Worm (Caenorhabditis elegans) whole organism, L3 larva: Measurements from ENCODE around the gene C17G1.14.

Experiments used
- R02D3.7 ChIP-seq: fragments of 150-350 bp; optimal IDR thresholded peaks from 2 replicates; lab custom pipeline; 2014; ENCODE audit warnings: missing biosample characterization, missing genetic modification characterization
- ZK546.5 ChIP-seq: sonication (generic microtip); optimal IDR thresholded peaks from 2 replicates; lab custom pipeline; 2017; ENCODE audit warnings: missing biosample characterization, missing genetic modification characterization
- ceh-16 ChIP-seq: sonication (generic microtip); optimal IDR thresholded peaks from 2 replicates; lab custom pipeline; 2017; ENCODE audit warnings: missing biosample characterization, missing genetic modification characterization
- ceh-28 ChIP-seq: fragments of 150-350 bp; optimal IDR thresholded peaks from 2 replicates; lab custom pipeline; 2014; ENCODE audit warnings: missing biosample characterization, missing genetic modification reagents, missing genetic modification characterization
- ceh-82 ChIP-seq: fragments of 150-350 bp; optimal IDR thresholded peaks from 2 replicates; lab custom pipeline; 2014; ENCODE audit warnings: missing biosample characterization, missing genetic modification characterization
- ceh-9 ChIP-seq: sonication (generic microtip); optimal IDR thresholded peaks from 2 replicates; lab custom pipeline; 2018; ENCODE audit warnings: missing biosample characterization, missing genetic modification characterization
- daf-12 ChIP-seq: fragments of 150-350 bp; optimal IDR thresholded peaks from 2 replicates; lab custom pipeline; 2014; ENCODE audit warnings: missing biosample characterization, missing genetic modification reagents, missing genetic modification characterization
- egl-27 ChIP-seq: sonication (generic microtip); optimal IDR thresholded peaks from 4 replicates; lab custom pipeline; 2017; ENCODE audit warnings: missing biosample characterization, missing genetic modification reagents, missing genetic modification characterization
- elt-1 ChIP-seq: fragments of 150-350 bp; optimal IDR thresholded peaks from 2 replicates; lab custom pipeline; 2014; ENCODE audit warnings: missing biosample characterization, missing genetic modification characterization
- elt-2 ChIP-seq: sonication (generic microtip); optimal IDR thresholded peaks from 2 replicates; lab custom pipeline; 2016; ENCODE audit warnings: missing genetic modification reagents, mild to moderate bottlenecking, missing genetic modification characterization, missing compliant biosample characterization
- elt-3 ChIP-seq, 3 experiments: fragments of 150-350 bp in 1 of 3; sonication (generic microtip) in 2 of 3; optimal IDR thresholded peaks; 2 replicates in 2 of 3; 4 replicates in 1 of 3; lab custom pipeline; 2014 to 2017; ENCODE audit warnings: missing biosample characterization in 3 of 3, missing genetic modification characterization in 3 of 3
- eor-1 ChIP-seq, 2 experiments: fragments of 150-350 bp; optimal IDR thresholded peaks; 2 replicates each; lab custom pipeline; 2014 to 2018; ENCODE audit warnings: missing biosample characterization in 2 of 2, missing genetic modification characterization in 2 of 2
- fkh-2 ChIP-seq: fragments of 150-350 bp; optimal IDR thresholded peaks from 2 replicates; lab custom pipeline; 2014; ENCODE audit warnings: missing biosample characterization, missing genetic modification reagents, missing genetic modification characterization
- fos-1 ChIP-seq: fragments of 150-350 bp; optimal IDR thresholded peaks from 2 replicates; lab custom pipeline; 2014; ENCODE audit warnings: missing biosample characterization, missing genetic modification characterization
- hmg-11 ChIP-seq: sonication (generic microtip); optimal IDR thresholded peaks from 2 replicates; lab custom pipeline; 2016; ENCODE audit warnings: missing genetic modification characterization, missing compliant biosample characterization
- jun-1 ChIP-seq: fragments of 150-350 bp; optimal IDR thresholded peaks from 2 replicates; lab custom pipeline; 2014; ENCODE audit warnings: missing biosample characterization, missing genetic modification reagents, missing genetic modification characterization
- lin-15B ChIP-seq: fragments of 150-350 bp; optimal IDR thresholded peaks from 2 replicates; lab custom pipeline; 2014; ENCODE audit warnings: missing biosample characterization, missing genetic modification characterization
- lin-39 ChIP-seq: fragments of 150-350 bp; optimal IDR thresholded peaks from 2 replicates; lab custom pipeline; 2018; ENCODE audit warnings: missing biosample characterization, missing genetic modification reagents, missing genetic modification characterization
- lsy-12 ChIP-seq: sonication (generic microtip); optimal IDR thresholded peaks from 2 replicates; lab custom pipeline; 2016; ENCODE audit warnings: mild to moderate bottlenecking, missing genetic modification characterization, missing compliant biosample characterization
- mdl-1 ChIP-seq: fragments of 150-350 bp; optimal IDR thresholded peaks from 2 replicates; lab custom pipeline; 2014; ENCODE audit warnings: missing biosample characterization, missing genetic modification characterization
- mml-1 ChIP-seq: fragments of 150-350 bp; sonication (generic microtip); optimal IDR thresholded peaks from 3 replicates; lab custom pipeline; 2014; ENCODE audit warnings: missing biosample characterization, missing genetic modification characterization
- nfya-1 ChIP-seq: sonication (generic microtip); optimal IDR thresholded peaks from 2 replicates; lab custom pipeline; 2017; ENCODE audit warnings: missing genetic modification characterization, mild to moderate bottlenecking, missing compliant biosample characterization, antibody characterized with exemption, moderate library complexity; ENCODE audit not compliant: insufficient read depth
- nhr-11 ChIP-seq: fragments of 150-350 bp; optimal IDR thresholded peaks from 2 replicates; lab custom pipeline; 2014; ENCODE audit warnings: missing biosample characterization, missing genetic modification characterization
- nhr-12 ChIP-seq: fragments of 150-350 bp; optimal IDR thresholded peaks from 2 replicates; lab custom pipeline; 2014; ENCODE audit warnings: missing biosample characterization, missing genetic modification characterization
- nhr-23 ChIP-seq: fragments of 150-350 bp; optimal IDR thresholded peaks from 2 replicates; lab custom pipeline; 2014; ENCODE audit warnings: missing biosample characterization, missing genetic modification reagents, missing genetic modification characterization
- nhr-237 ChIP-seq: fragments of 150-350 bp; optimal IDR thresholded peaks from 2 replicates; lab custom pipeline; 2014; ENCODE audit warnings: missing biosample characterization, missing genetic modification characterization
- nhr-25 ChIP-seq: sonication (generic microtip); optimal IDR thresholded peaks from 2 replicates; lab custom pipeline; 2017; ENCODE audit warnings: missing biosample characterization, missing genetic modification characterization
- nhr-43 ChIP-seq: sonication (generic microtip); optimal IDR thresholded peaks from 2 replicates; lab custom pipeline; 2016; ENCODE audit warnings: mild to moderate bottlenecking, missing genetic modification characterization, missing compliant biosample characterization; ENCODE audit not compliant: poor library complexity, severe bottlenecking
- nhr-67 ChIP-seq: fragments of 150-350 bp; optimal IDR thresholded peaks from 2 replicates; lab custom pipeline; 2014; ENCODE audit warnings: missing biosample characterization, missing genetic modification characterization
- nhr-76 ChIP-seq: fragments of 150-350 bp; sonication (generic microtip); optimal IDR thresholded peaks from 5 replicates; lab custom pipeline; 2014; ENCODE audit warnings: missing biosample characterization, missing genetic modification characterization
- nhr-77 ChIP-seq: fragments of 150-350 bp; optimal IDR thresholded peaks from 2 replicates; lab custom pipeline; 2014; ENCODE audit warnings: missing biosample characterization, missing genetic modification characterization
- pqm-1 ChIP-seq: fragments of 150-350 bp; optimal IDR thresholded peaks from 2 replicates; lab custom pipeline; 2017; ENCODE audit warnings: missing biosample characterization, missing genetic modification characterization, inconsistent platforms
- sea-2 ChIP-seq: fragments of 150-350 bp; sonication (generic microtip); optimal IDR thresholded peaks from 4 replicates; lab custom pipeline; 2014; ENCODE audit warnings: missing biosample characterization, missing genetic modification reagents, missing genetic modification characterization
- skn-1 ChIP-seq: fragments of 150-350 bp; optimal IDR thresholded peaks from 2 replicates; lab custom pipeline; 2014; ENCODE audit warnings: missing biosample characterization, missing genetic modification characterization
- snpc-4 ChIP-seq: fragments of 150-350 bp; optimal IDR thresholded peaks from 2 replicates; lab custom pipeline; 2014; ENCODE audit warnings: missing biosample characterization, missing genetic modification characterization
- tbx-2 ChIP-seq: sonication (generic microtip); optimal IDR thresholded peaks from 2 replicates; lab custom pipeline; 2016; ENCODE audit warnings: mild to moderate bottlenecking, missing genetic modification characterization, missing compliant biosample characterization
- unc-39 ChIP-seq: sonication (generic microtip); optimal IDR thresholded peaks from 4 replicates; lab custom pipeline; 2017; ENCODE audit warnings: missing biosample characterization, missing genetic modification characterization
- unc-62 ChIP-seq: fragments of 150-350 bp; sonication (generic microtip); optimal IDR thresholded peaks from 4 replicates; lab custom pipeline; 2014; ENCODE audit warnings: missing biosample characterization, missing genetic modification reagents, missing genetic modification characterization
- zag-1 ChIP-seq: fragments of 150-350 bp; optimal IDR thresholded peaks from 2 replicates; lab custom pipeline; 2014; ENCODE audit warnings: missing biosample characterization, missing genetic modification characterization
- ztf-11 ChIP-seq: fragments of 150-350 bp; optimal IDR thresholded peaks from 2 replicates; lab custom pipeline; 2014; ENCODE audit warnings: missing biosample characterization, missing genetic modification characterization

Gene C17G1.14

ce11 chrX:9921257-9921656 lies 17.4 kb upstream of the C17G1.14 start, which contains the start of gene C17G1.2:
TSS of gene C17G1.2 (plus strand) at chrX:9921557.
- TF ChIP-seq elt-1 (tag; lab: Kevin White, UChicago): no peak
- TF ChIP-seq skn-1: no peak
- no peak for TF ChIP-seq unc-39 (tag; lab: Kevin White, UChicago)
- no peak for TF ChIP-seq hmg-11
- TF ChIP-seq ceh-9 (tag; lab: Kevin White, UChicago): no peak
- TF ChIP-seq mml-1 (tag; lab: Kevin White, UChicago): no peak
- TF ChIP-seq sea-2 (GFP tag; lab: Kevin White, UChicago): no peak
- no peak for TF ChIP-seq fos-1 (tag; lab: Kevin White, UChicago)
- no peak for TF ChIP-seq nhr-11 (tag; lab: Kevin White, UChicago)
- TF ChIP-seq snpc-4: no peak
- no peak for TF ChIP-seq jun-1
- no peak for TF ChIP-seq ceh-16 (tag; lab: Kevin White, UChicago)
- no peak for TF ChIP-seq nhr-23 (tag; lab: Kevin White, UChicago)
- no peak for TF ChIP-seq nhr-237 (tag; lab: Kevin White, UChicago)
- no peak for TF ChIP-seq lsy-12 (tag; lab: Kevin White, UChicago)
- TF ChIP-seq nhr-43 (tag; lab: Kevin White, UChicago): no peak
- TF ChIP-seq elt-2 (tag; lab: Kevin White, UChicago): no peak
- no peak for TF ChIP-seq eor-1 (tag; optimal IDR thresholded peaks at IDR 0.05; lab: Kevin White, UChicago)
- TF ChIP-seq lin-15B (tag; lab: Kevin White, UChicago): no peak
- no peak for TF ChIP-seq elt-3 (tag; optimal IDR thresholded peaks at IDR 0.05; lab: Kevin White, UChicago)

- TF ChIP-seq sea-2 (GFP tag; lab: Kevin White, UChicago) (no peak), zag-1 (tag; lab: Kevin White, UChicago) (no peak), ceh-82 (tag; lab: Kevin White, UChicago) (no peak), nhr-76 (no peak), lin-15B (tag; lab: Kevin White, UChicago) (no peak), ceh-28 (tag; lab: Kevin White, UChicago) (no peak), mml-1 (tag; lab: Kevin White, UChicago) (no peak), ceh-9 (tag; lab: Kevin White, UChicago) (no peak), pqm-1 (peak; percentile 39), elt-2 (tag; lab: Kevin White, UChicago) (peak; percentile 71)
Measured at ce11 chrX:9924962-9925361, 13.7 kb upstream of the C17G1.14 start, which contains the start of gene ugt-23. TSS of gene ugt-23 (minus strand) at chrX:9925173.

DNA sequence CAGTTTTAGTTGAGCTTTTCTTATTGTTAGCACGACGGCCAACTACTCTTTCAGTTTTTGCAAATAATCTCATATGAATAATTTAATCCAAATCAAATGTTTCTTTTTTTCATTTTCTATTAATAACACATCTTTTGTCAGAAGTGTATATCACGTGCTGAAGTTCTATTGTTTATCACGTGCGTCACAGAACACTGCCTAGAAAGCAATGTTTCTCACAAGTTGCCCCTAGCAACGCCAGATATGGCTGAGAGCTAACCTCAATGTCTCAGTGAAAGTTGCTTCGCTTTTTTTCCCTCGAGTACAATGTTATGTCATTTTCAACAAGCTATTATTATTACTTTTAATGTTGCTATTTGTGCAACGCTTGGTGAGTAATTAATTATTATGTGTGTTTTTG lies 10.6 kb upstream of the C17G1.14 start:
- peak; percentile 3 for TF ChIP-seq skn-1
- no peak for TF ChIP-seq mdl-1 (tag; lab: Kevin White, UChicago)

DNA sequence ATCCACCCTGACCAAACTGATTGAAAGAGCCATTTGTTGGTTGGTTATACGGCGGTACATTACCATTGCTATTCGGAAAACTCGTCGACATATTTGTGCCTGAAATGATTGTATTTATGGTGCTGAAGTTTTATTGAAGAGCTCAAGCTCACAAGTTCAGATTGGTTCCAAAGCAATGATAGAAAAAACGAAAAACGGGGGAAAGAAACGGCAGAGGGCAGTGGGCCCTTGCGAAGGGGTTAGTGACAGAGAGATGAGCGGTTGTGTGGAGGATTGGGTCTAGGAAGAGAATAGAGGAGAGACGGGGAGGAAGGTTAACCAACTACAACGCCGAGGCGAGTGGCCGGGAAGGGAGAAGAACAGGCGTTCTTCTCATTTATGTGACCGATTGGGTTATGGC lies 7.3 kb upstream of the C17G1.14 start, which contains the start of gene nra-3:
nra-3 (minus strand) TSS at position 101 of the 400 bp plus-strand sequence.
- TF ChIP-seq elt-2 (tag; lab: Kevin White, UChicago): no peak
- no peak for TF ChIP-seq egl-27
- no peak for TF ChIP-seq nhr-237 (tag; lab: Kevin White, UChicago)
- no peak for TF ChIP-seq nhr-23 (tag; lab: Kevin White, UChicago)
- TF ChIP-seq unc-39 (tag; lab: Kevin White, UChicago): no peak
- TF ChIP-seq R02D3.7 (tag; lab: Kevin White, UChicago): no peak
- no peak for TF ChIP-seq unc-62 (GFP tag; lab: Kevin White, UChicago)
- TF ChIP-seq ZK546.5 (tag; lab: Kevin White, UChicago): no peak
- no peak for TF ChIP-seq lin-39
- no peak for TF ChIP-seq ceh-28 (tag; lab: Kevin White, UChicago)
- no peak for TF ChIP-seq nhr-67 (tag; lab: Kevin White, UChicago)
- no peak for TF ChIP-seq daf-12
- no peak for TF ChIP-seq nhr-12 (tag; lab: Kevin White, UChicago)
- TF ChIP-seq pqm-1: no peak

DNA sequence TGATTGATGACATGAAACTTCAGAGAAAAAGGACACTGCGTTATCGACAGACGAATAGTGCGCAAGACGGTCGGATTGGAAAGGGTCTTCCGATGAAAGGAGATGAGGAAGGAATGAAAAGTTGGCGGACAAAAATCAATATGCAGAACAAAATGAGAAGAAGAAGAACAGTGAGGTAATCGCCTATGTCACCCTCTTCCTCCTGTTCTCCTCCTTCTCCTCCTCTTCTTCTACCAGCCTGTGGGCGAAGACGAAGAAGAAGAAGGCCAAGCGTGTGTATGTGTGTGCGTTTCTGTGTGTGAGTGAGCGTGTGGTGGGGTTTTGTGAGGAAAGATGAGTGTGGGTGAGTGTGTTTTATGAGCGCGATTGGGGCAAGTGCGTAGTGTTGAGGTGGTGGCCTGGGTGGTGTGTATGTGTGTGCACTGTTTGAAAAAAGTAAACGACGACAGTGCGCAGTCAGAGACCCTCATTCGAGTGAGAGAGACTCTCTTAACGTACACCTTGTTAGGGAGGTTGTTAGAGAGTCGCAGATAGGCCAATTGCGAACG lies 6.3 kb upstream of the C17G1.14 start, which contains the start of gene tsp-21:
tsp-21 (plus strand) TSS at position 146 of the 548 bp plus-strand sequence.
- TF ChIP-seq jun-1 (peak; percentile 72), nhr-43 (tag; lab: Kevin White, UChicago) (peak; percentile 72), elt-1 (tag; lab: Kevin White, UChicago) (peak; percentile 41), eor-1 (tag; optimal IDR thresholded peaks at IDR 0.05; lab: Kevin White, UChicago) (no peak), lsy-12 (tag; lab: Kevin White, UChicago) (peak; percentile 64), nhr-237 (tag; lab: Kevin White, UChicago) (no peak), skn-1 (peak; percentile 66), fos-1 (tag; lab: Kevin White, UChicago) (peak; percentile 59), lin-39 (peak; percentile 84), nfya-1 (tag; lab: Kevin White, UChicago) (peak; percentile 84), ceh-28 (tag; lab: Kevin White, UChicago) (peak; percentile 55), tbx-2 (peak; percentile 15), fkh-2 (tag; lab: Kevin White, UChicago) (no peak), ztf-11 (tag; lab: Kevin White, UChicago) (no peak), lin-15B (tag; lab: Kevin White, UChicago) (peak; percentile 50), zag-1 (tag; lab: Kevin White, UChicago) (no peak), ceh-82 (tag; lab: Kevin White, UChicago) (no peak), unc-39 (tag; lab: Kevin White, UChicago) (no peak), nhr-76 (no peak), daf-12 (no peak), nhr-23 (tag; lab: Kevin White, UChicago) (peak; percentile 85), nhr-25 (tag; lab: Kevin White, UChicago) (peak; percentile 97), nhr-77 (no peak), mdl-1 (tag; lab: Kevin White, UChicago) (no peak), hmg-11 (peak; percentile 84)
